Worm (Caenorhabditis elegans): ENCODE data around the gene T21D9.2.

DNA sequence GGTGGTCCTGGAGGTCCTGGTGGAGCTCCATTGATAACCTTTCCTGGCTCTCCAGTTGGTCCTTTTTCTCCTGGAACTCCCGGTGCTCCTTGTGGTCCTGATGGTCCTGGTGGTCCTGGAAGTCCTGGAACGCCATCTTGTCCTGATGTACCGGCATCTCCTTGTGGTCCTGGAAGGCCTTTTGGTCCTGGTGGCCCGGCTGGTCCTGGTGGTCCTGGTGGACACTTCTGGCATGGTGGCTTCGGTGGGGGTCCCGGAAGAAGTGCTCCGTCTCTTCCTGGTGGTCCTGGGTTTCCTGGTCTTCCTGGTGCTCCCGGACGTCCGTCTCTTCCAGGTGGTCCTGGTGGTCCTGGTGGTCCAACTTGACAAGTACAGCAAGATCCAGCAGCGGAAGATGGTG, 48.2 kb upstream of the T21D9.2 start:
- no peak for TF ChIP-seq snpc-4 (tag; optimal IDR thresholded peaks at IDR 0.05)
- no peak for TF ChIP-seq pha-4 (tag; optimal IDR thresholded peaks at IDR 0.05)
